Fruit fly (Drosophila melanogaster) whole organism, embryonic: Measurements from ENCODE around the gene Pld3.
A peak's percentile ranks its signal among the peaks of the same experiment; 100 is the strongest.

Experiments
- Bdp1 ChIP-seq: fragments of 200-800 bp; sonication (Bioruptor generic); optimal IDR thresholded peaks from 3 replicates; lab custom pipeline; 2016; ENCODE audit warnings: missing biosample characterization, missing genetic modification characterization
- CG10366 ChIP-seq: fragments of 200-800 bp; sonication (Bioruptor generic); IDR thresholded peaks from 2 replicates; pipeline ENCODE4 v1.3.6; 2022; ENCODE audit warnings: missing biosample characterization, missing genetic modification characterization
- CG12236 ChIP-seq: fragments of 200-800 bp; sonication (Bioruptor generic); optimal IDR thresholded peaks from 2 replicates; lab custom pipeline; 2016; ENCODE audit warnings: missing biosample characterization, missing genetic modification characterization
- CG14667 ChIP-seq: fragments of 200-800 bp; sonication (Bioruptor generic); IDR thresholded peaks from 2 replicates; pipeline ENCODE4 v1.3.6; 2022; ENCODE audit warnings: missing biosample characterization, missing genetic modification characterization
- CG17186 ChIP-seq: fragments of 200-800 bp; sonication (Bioruptor generic); optimal IDR thresholded peaks from 3 replicates; lab custom pipeline; 2017; ENCODE audit warnings: missing biosample characterization, missing genetic modification reagents, missing genetic modification characterization
- CG17385 ChIP-seq: fragments of 200-800 bp; sonication (Bioruptor generic); optimal IDR thresholded peaks from 3 replicates; lab custom pipeline; 2018; ENCODE audit warnings: missing biosample characterization, mild to moderate bottlenecking, missing genetic modification characterization
- CG17802 ChIP-seq: fragments of 200-800 bp; sonication (Bioruptor generic); optimal IDR thresholded peaks from 2 replicates; lab custom pipeline; 2018; ENCODE audit warnings: missing biosample characterization, mild to moderate bottlenecking, missing genetic modification characterization, moderate library complexity
- CG18262 ChIP-seq: fragments of 200-800 bp; optimal IDR thresholded peaks from 3 replicates; lab custom pipeline; 2019; ENCODE audit warnings: missing biosample characterization, mild to moderate bottlenecking, missing genetic modification characterization, moderate library complexity
- CG2875 ChIP-seq: fragments of 200-800 bp; sonication (Bioruptor generic); optimal IDR thresholded peaks from 2 replicates; lab custom pipeline; 2017; ENCODE audit warnings: missing biosample characterization, mild to moderate bottlenecking, missing genetic modification characterization, missing genetic modification reagents
- CG31224 ChIP-seq: fragments of 200-800 bp; sonication (Bioruptor generic); IDR thresholded peaks from 2 replicates; pipeline ENCODE4 v1.3.6; 2022; ENCODE audit warnings: missing biosample characterization, missing genetic modification characterization
- CG5245 ChIP-seq: fragments of 200-800 bp; sonication (Bioruptor generic); optimal IDR thresholded peaks from 3 replicates; lab custom pipeline; 2016; ENCODE audit warnings: missing biosample characterization, missing genetic modification characterization
- CG6654 ChIP-seq: fragments of 200-800 bp; sonication (Bioruptor generic); optimal IDR thresholded peaks from 2 replicates; lab custom pipeline; 2017; ENCODE audit warnings: missing biosample characterization, mild to moderate bottlenecking, missing genetic modification characterization
- CG6689 ChIP-seq: fragments of 200-800 bp; sonication (Bioruptor generic); IDR thresholded peaks from 2 replicates; pipeline ENCODE4 v1.3.6; 2022; ENCODE audit warnings: missing biosample characterization, missing genetic modification characterization
- CG7786 ChIP-seq: fragments of 200-800 bp; sonication (Bioruptor generic); optimal IDR thresholded peaks from 2 replicates; lab custom pipeline; 2016; ENCODE audit warnings: missing biosample characterization, missing genetic modification characterization
- CG7928 ChIP-seq: fragments of 200-800 bp; sonication (Bioruptor generic); optimal IDR thresholded peaks from 2 replicates; lab custom pipeline; 2017; ENCODE audit warnings: missing biosample characterization, mild to moderate bottlenecking, missing genetic modification characterization
- CG7987 ChIP-seq: fragments of 200-800 bp; sonication (Bioruptor generic); optimal IDR thresholded peaks from 2 replicates; lab custom pipeline; 2018; ENCODE audit warnings: missing biosample characterization, mild to moderate bottlenecking, missing genetic modification characterization, moderate library complexity
- CG8388 ChIP-seq: fragments of 200-800 bp; sonication (Bioruptor generic); optimal IDR thresholded peaks from 2 replicates; lab custom pipeline; 2019; ENCODE audit warnings: missing biosample characterization, mild to moderate bottlenecking, missing genetic modification characterization, moderate library complexity
- CG9797 ChIP-seq: fragments of 200-800 bp; sonication (Bioruptor generic); optimal IDR thresholded peaks from 3 replicates; lab custom pipeline; 2018; ENCODE audit warnings: missing biosample characterization, mild to moderate bottlenecking, missing genetic modification characterization
- CkIIα-i1 ChIP-seq: fragments of 200-800 bp; sonication (Bioruptor generic); IDR thresholded peaks from 2 replicates; pipeline ENCODE4 v1.3.6; 2022; ENCODE audit warnings: missing biosample characterization, missing genetic modification characterization
- Deaf1 ChIP-seq: fragments of 200-800 bp; optimal IDR thresholded peaks from 3 replicates; lab custom pipeline; 2019; ENCODE audit warnings: missing biosample characterization, mild to moderate bottlenecking, missing genetic modification characterization, moderate library complexity
- E2f1 ChIP-seq: fragments of 200-800 bp; sonication (Bioruptor generic); IDR thresholded peaks from 2 replicates; pipeline ENCODE4 v1.3.6; 2022; ENCODE audit warnings: missing biosample characterization, missing genetic modification characterization
- HLHmδ ChIP-seq: fragments of 200-800 bp; sonication (Bioruptor generic); optimal IDR thresholded peaks from 2 replicates; lab custom pipeline; 2018; ENCODE audit warnings: missing biosample characterization, mild to moderate bottlenecking, missing genetic modification characterization, moderate library complexity
- Hmx ChIP-seq: fragments of 200-800 bp; sonication (Bioruptor generic); optimal IDR thresholded peaks from 2 replicates; lab custom pipeline; 2016; ENCODE audit warnings: missing biosample characterization, missing genetic modification characterization
- Hr78 ChIP-seq, 2 experiments: fragments of 200-800 bp in 1 of 2; fragments of >200 bp in 1 of 2; sonication (Bioruptor generic) in 1 of 2; optimal IDR thresholded peaks; 2 replicates each; lab custom pipeline; 2017 to 2019; ENCODE audit warnings: missing biosample characterization in 2 of 2, missing genetic modification characterization in 2 of 2, mild to moderate bottlenecking in 1 of 2, moderate library complexity in 1 of 2
- Lim3 ChIP-seq: fragments of 200-800 bp; sonication (Bioruptor generic); IDR thresholded peaks from 2 replicates; pipeline ENCODE4 v1.3.6; 2022; ENCODE audit warnings: missing biosample characterization, missing genetic modification characterization
- Med ChIP-seq: fragments of 200-800 bp; sonication (Bioruptor generic); peaks from one replicate; lab custom pipeline; 2016; ENCODE audit warnings: missing biosample characterization, missing genetic modification characterization, mild to moderate bottlenecking, inconsistent platforms, moderate library complexity
- NC2α ChIP-seq: fragments of 200-800 bp; sonication (Bioruptor generic); optimal IDR thresholded peaks from 2 replicates; lab custom pipeline; 2016; ENCODE audit warnings: missing biosample characterization, missing genetic modification characterization
- NC2β ChIP-seq: fragments of 200-800 bp; sonication (Bioruptor generic); optimal IDR thresholded peaks from 2 replicates; lab custom pipeline; 2016; ENCODE audit warnings: missing biosample characterization, missing genetic modification characterization
- Side ChIP-seq: fragments of 200-800 bp; sonication (Bioruptor generic); optimal IDR thresholded peaks from 2 replicates; lab custom pipeline; 2016; ENCODE audit warnings: missing biosample characterization, missing genetic modification characterization
- bcd ChIP-seq: fragments of 200-800 bp; sonication (Bioruptor generic); optimal IDR thresholded peaks from 2 replicates; lab custom pipeline; 2017; ENCODE audit warnings: missing biosample characterization, mild to moderate bottlenecking, missing genetic modification characterization
- caup ChIP-seq: fragments of 200-800 bp; sonication (Bioruptor generic); optimal IDR thresholded peaks from 3 replicates; lab custom pipeline; 2017; ENCODE audit warnings: missing biosample characterization, mild to moderate bottlenecking, missing genetic modification characterization, moderate library complexity; ENCODE audit not compliant: severe bottlenecking
- crc ChIP-seq: fragments of 200-800 bp; sonication (Bioruptor generic); optimal IDR thresholded peaks from 2 replicates; lab custom pipeline; 2016; ENCODE audit warnings: missing biosample characterization, missing genetic modification characterization
- da ChIP-seq: fragments of 200-800 bp; sonication (Bioruptor generic); optimal IDR thresholded peaks from 2 replicates; lab custom pipeline; 2016; ENCODE audit warnings: missing biosample characterization, missing genetic modification characterization
- en ChIP-seq: fragments of 200-800 bp; sonication (Bioruptor generic); optimal IDR thresholded peaks from 2 replicates; lab custom pipeline; 2016; ENCODE audit warnings: missing biosample characterization, missing genetic modification characterization
- eve ChIP-seq, 2 experiments: fragments of >200 bp; optimal IDR thresholded peaks; 2 replicates each; lab custom pipeline; 2017; ENCODE audit warnings: missing biosample characterization in 2 of 2, missing genetic modification characterization in 2 of 2
- fd3F ChIP-seq: fragments of 200-800 bp; sonication (Bioruptor generic); optimal IDR thresholded peaks from 2 replicates; lab custom pipeline; 2018; ENCODE audit warnings: missing biosample characterization, mild to moderate bottlenecking, missing genetic modification characterization, moderate library complexity
- ftz-f1 ChIP-seq: fragments of 200-800 bp; sonication (Bioruptor generic); optimal IDR thresholded peaks from 2 replicates; lab custom pipeline; 2016; ENCODE audit warnings: missing biosample characterization, missing genetic modification characterization
- fu2 ChIP-seq: fragments of 200-800 bp; sonication (Bioruptor generic); optimal IDR thresholded peaks from 2 replicates; lab custom pipeline; 2016; ENCODE audit warnings: missing biosample characterization, missing genetic modification characterization
- h ChIP-seq: fragments of >200 bp; optimal IDR thresholded peaks from 2 replicates; lab custom pipeline; 2017
- ind ChIP-seq: fragments of 200-800 bp; sonication (Bioruptor generic); optimal IDR thresholded peaks from 3 replicates; lab custom pipeline; 2016; ENCODE audit warnings: missing biosample characterization, missing genetic modification characterization
- insv ChIP-seq, 2 experiments: fragments of 200-800 bp; sonication (Bioruptor generic); optimal IDR thresholded peaks; 3 replicates each; lab custom pipeline; 2016 to 2018; ENCODE audit warnings: missing biosample characterization in 2 of 2, missing genetic modification characterization in 2 of 2
- inv ChIP-seq: fragments of 200-800 bp; sonication (Bioruptor generic); IDR thresholded peaks from 2 replicates; pipeline ENCODE4 v1.3.6; 2022; ENCODE audit warnings: missing biosample characterization, missing genetic modification characterization; ENCODE audit not compliant: partially characterized antibody
- jumu ChIP-seq: fragments of 200-800 bp; sonication (Bioruptor generic); optimal IDR thresholded peaks from 3 replicates; lab custom pipeline; 2016; ENCODE audit warnings: missing biosample characterization, missing genetic modification characterization
- kni ChIP-seq: fragments of 200-800 bp; sonication (Bioruptor generic); optimal IDR thresholded peaks from 3 replicates; lab custom pipeline; 2017; ENCODE audit warnings: mild to moderate bottlenecking, missing biosample characterization, missing genetic modification reagents, missing genetic modification characterization
- luna ChIP-seq: fragments of 200-800 bp; sonication (Bioruptor generic); optimal IDR thresholded peaks from 2 replicates; lab custom pipeline; 2016; ENCODE audit warnings: missing biosample characterization, missing genetic modification characterization
- odd ChIP-seq: fragments of 200-800 bp; sonication (Bioruptor generic); optimal IDR thresholded peaks from 2 replicates; lab custom pipeline; 2017; ENCODE audit warnings: missing biosample characterization, mild to moderate bottlenecking, missing genetic modification characterization
- scrt ChIP-seq: fragments of 200-800 bp; sonication (Bioruptor generic); optimal IDR thresholded peaks from 2 replicates; lab custom pipeline; 2018; ENCODE audit warnings: missing biosample characterization, mild to moderate bottlenecking, missing genetic modification characterization, moderate library complexity
- shn ChIP-seq: fragments of 200-800 bp; sonication (Bioruptor generic); optimal IDR thresholded peaks from 3 replicates; lab custom pipeline; 2016; ENCODE audit warnings: missing biosample characterization, missing genetic modification characterization
- sima ChIP-seq: fragments of 200-800 bp; sonication (Bioruptor generic); optimal IDR thresholded peaks from 2 replicates; lab custom pipeline; 2016; ENCODE audit warnings: missing biosample characterization, missing genetic modification characterization
- sug ChIP-seq: fragments of 200-800 bp; optimal IDR thresholded peaks from 2 replicates; lab custom pipeline; 2019; ENCODE audit warnings: missing biosample characterization, mild to moderate bottlenecking, missing genetic modification characterization, moderate library complexity
- ttk ChIP-seq: fragments of 200-800 bp; sonication (Bioruptor generic); IDR thresholded peaks from 2 replicates; pipeline ENCODE4 v2.1.2; 2022; ENCODE audit warnings: missing biosample characterization, missing genetic modification characterization

The Pld3 gene

DNA sequence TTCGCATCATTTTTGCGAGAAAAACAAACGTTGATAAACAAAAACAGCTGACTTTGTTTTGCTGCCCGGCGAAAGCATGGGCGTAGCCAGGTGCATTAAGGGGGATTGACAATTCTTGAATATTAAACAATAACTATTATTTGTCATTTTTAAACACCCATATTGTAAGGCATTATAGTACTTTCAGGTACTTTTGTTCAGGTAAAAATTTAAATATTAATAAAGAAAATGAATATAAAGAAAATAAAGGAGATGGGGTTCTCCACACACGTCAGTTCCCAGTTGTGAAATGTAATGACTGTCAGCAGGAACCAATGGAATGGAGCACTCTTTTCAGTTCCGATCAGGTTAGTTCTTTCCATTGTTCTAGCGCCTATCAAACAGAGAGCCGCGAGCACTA, at the start of gene Pld3, which contains the start of gene Coq3 (continued):
- TF ChIP-seq eve (GFP tag; optimal IDR thresholded peaks at IDR 0.05; lab: Kevin White, UChicago) (no peak), NC2β (GFP tag; lab: Kevin White, UChicago) (peak; percentile 60), en (GFP tag; lab: Kevin White, UChicago) (peak; percentile 25), bcd (GFP tag; lab: Kevin White, UChicago) (peak; percentile 80), CG10366 (GFP tag; lab: Robert Waterston, UW) (peak; percentile 69), NC2α (GFP tag; lab: Kevin White, UChicago) (no peak), CG18262 (tag; lab: Kevin White, UChicago) (peak; percentile 82), scrt (GFP tag; lab: Kevin White, UChicago) (peak; percentile 71), CG7786 (GFP tag; lab: Kevin White, UChicago) (peak; percentile 65), sima (no peak), CG5245 (GFP tag; lab: Kevin White, UChicago) (peak; percentile 75), CG12236 (GFP tag; lab: Kevin White, UChicago) (no peak), jumu (GFP tag; lab: Kevin White, UChicago) (peak; percentile 10), HLHmδ (GFP tag; lab: Kevin White, UChicago) (no peak), CG7987 (peak; percentile 64), h (lab: Kevin White, UChicago) (no peak), CkIIα-i1 (GFP tag; lab: Robert Waterston, UW) (no peak), da (GFP tag; lab: Kevin White, UChicago) (peak; percentile 8), CG6654 (GFP tag; lab: Kevin White, UChicago) (peak; percentile 45), E2f1 (peak; percentile 73), Hmx (peak; percentile 65), luna (GFP tag; lab: Kevin White, UChicago) (peak; percentile 31), CG17802 (peak; percentile 31), insv (GFP tag; optimal IDR thresholded peaks at IDR 0.05; lab: Kevin White, UChicago) (peak in 1 of 2 experiments; percentile 28), CG14667 (peak; percentile 69), kni (GFP tag; lab: Kevin White, UChicago) (no peak), CG17186 (peak; percentile 18), CG8388 (GFP tag; lab: Kevin White, UChicago) (peak; percentile 75), inv (GFP tag; lab: Robert Waterston, UW) (no peak), Side (GFP tag; lab: Kevin White, UChicago) (peak; percentile 55), ftz-f1 (no peak), Lim3 (GFP tag; lab: Robert Waterston, UW) (no peak), Med (peak; percentile 97), fd3F (GFP tag; lab: Kevin White, UChicago) (peak; percentile 66), odd (peak; percentile 77), Hr78 (GFP tag; optimal IDR thresholded peaks at IDR 0.05; lab: Kevin White, UChicago) (no peak), Bdp1 (GFP tag; lab: Kevin White, UChicago) (peak; percentile 55), CG6689 (peak; percentile 82), CG31224 (GFP tag; lab: Robert Waterston, UW) (peak; percentile 60; the same call in 1 of the 2 replicates), Deaf1 (tag; lab: Kevin White, UChicago) (no peak), caup (peak; percentile 75), ttk (GFP tag; lab: Robert Waterston, UW) (peak; percentile 61; the same call in 1 of the 2 replicates), CG17385 (peak; percentile 74), sug (tag; lab: Kevin White, UChicago) (peak; percentile 80), fu2 (peak; percentile 58), ind (GFP tag; lab: Kevin White, UChicago) (peak; percentile 89), CG9797 (GFP tag; lab: Kevin White, UChicago) (no peak), crc (GFP tag; lab: Kevin White, UChicago) (peak; percentile 38), CG2875 (GFP tag; lab: Kevin White, UChicago) (peak; percentile 71), CG7928 (GFP tag; lab: Kevin White, UChicago) (peak; percentile 41), shn (GFP tag; lab: Kevin White, UChicago) (peak; percentile 42)
